Worm (Caenorhabditis elegans) whole organism, young adult: Measurements from ENCODE around the gene ncs-3.
A peak's percentile ranks its signal among the peaks of the same experiment; 100 is the strongest.

Source experiments
- C17E4.6 ChIP-seq: fragments of 200-800 bp; sonication (Bioruptor generic); IDR thresholded peaks from 2 replicates; pipeline ENCODE4 v1.3.6; 2022; ENCODE audit warnings: missing genetic modification reagents, missing genetic modification characterization, missing compliant biosample characterization
- F49E8.2 ChIP-seq: sonication (generic microtip); optimal IDR thresholded peaks from 3 replicates; lab custom pipeline; 2017; ENCODE audit warnings: missing genetic modification characterization, mild to moderate bottlenecking, missing compliant biosample characterization, antibody characterized with exemption, moderate library complexity; ENCODE audit not compliant: insufficient read depth
- T07F8.4 ChIP-seq: sonication (generic microtip); optimal IDR thresholded peaks from 2 replicates; lab custom pipeline; 2016; ENCODE audit warnings: mild to moderate bottlenecking, missing genetic modification characterization, moderate library complexity, missing compliant biosample characterization
- T26A5.8 ChIP-seq: sonication (generic microtip); optimal IDR thresholded peaks from 2 replicates; lab custom pipeline; 2016; ENCODE audit warnings: missing genetic modification characterization, missing compliant biosample characterization
- Y53F4B.3 ChIP-seq: fragments of 200-800 bp; sonication (Bioruptor generic); IDR thresholded peaks from 2 replicates; pipeline ENCODE4 v1.3.6; 2022; ENCODE audit warnings: missing genetic modification reagents, missing genetic modification characterization, missing compliant biosample characterization
- aptf-2 ChIP-seq: fragments of 200-800 bp; sonication (Bioruptor generic); conservative IDR thresholded peaks from 2 replicates; pipeline ENCODE4 v1.3.6; 2022; ENCODE audit warnings: missing genetic modification reagents, missing genetic modification characterization, missing compliant biosample characterization
- ccch-3 ChIP-seq: fragments of 200-800 bp; sonication (Bioruptor generic); optimal IDR thresholded peaks from 2 replicates; lab custom pipeline; 2018; ENCODE audit warnings: mild to moderate bottlenecking, missing genetic modification characterization, missing compliant biosample characterization
- cebp-1 ChIP-seq, 2 experiments: fragments of 200-800 bp in 1 of 2; sonication (Bioruptor generic) in 1 of 2; sonication (generic microtip) in 1 of 2; IDR thresholded peaks in 1 of 2; optimal IDR thresholded peaks in 1 of 2; 2 replicates each; pipeline versions ENCODE4 v1.3.6 to Lab custom; 2017 to 2022; ENCODE audit warnings: missing compliant biosample characterization in 2 of 2, missing genetic modification characterization in 2 of 2, mild to moderate bottlenecking in 1 of 2, missing genetic modification reagents in 1 of 2, moderate library complexity in 1 of 2
- cebp-2 ChIP-seq: fragments of 200-800 bp; sonication (Bioruptor generic); IDR thresholded peaks from 2 replicates; pipeline ENCODE4 v1.3.6; 2022; ENCODE audit warnings: missing genetic modification characterization, missing compliant biosample characterization
- ceh-40 ChIP-seq: fragments of 200-800 bp; sonication (Bioruptor generic); IDR thresholded peaks from 2 replicates; pipeline ENCODE4 v1.3.6; 2022; ENCODE audit warnings: missing genetic modification characterization, missing compliant biosample characterization
- ceh-58 ChIP-seq: fragments of 200-800 bp; sonication (Bioruptor generic); IDR thresholded peaks from 2 replicates; pipeline ENCODE4 v1.3.6; 2022; ENCODE audit warnings: missing genetic modification characterization, missing compliant biosample characterization
- ceh-91 ChIP-seq: fragments of 200-800 bp; sonication (Bioruptor generic); IDR thresholded peaks from 2 replicates; pipeline ENCODE4 v1.3.6; 2022; ENCODE audit warnings: missing genetic modification reagents, missing genetic modification characterization, missing compliant biosample characterization
- efl-1 ChIP-seq: fragments of 150-350 bp; optimal IDR thresholded peaks from 2 replicates; lab custom pipeline; 2014; ENCODE audit warnings: missing biosample characterization, missing genetic modification reagents, missing genetic modification characterization
- egl-18 ChIP-seq: fragments of 200-800 bp; sonication (Bioruptor generic); IDR thresholded peaks from 2 replicates; pipeline ENCODE4 v1.3.6; 2022; ENCODE audit warnings: missing genetic modification reagents, missing genetic modification characterization, missing compliant biosample characterization
- egrh-3 ChIP-seq: fragments of 200-800 bp; sonication (Bioruptor generic); IDR thresholded peaks from 2 replicates; pipeline ENCODE4 v1.3.6; 2022; ENCODE audit warnings: missing genetic modification reagents, missing genetic modification characterization, missing compliant biosample characterization
- ets-4 ChIP-seq: fragments of 200-800 bp; sonication (Bioruptor generic); optimal IDR thresholded peaks from 2 replicates; lab custom pipeline; 2018; ENCODE audit warnings: mild to moderate bottlenecking, missing genetic modification characterization, missing compliant biosample characterization
- fkh-3 ChIP-seq: sonication (generic microtip); optimal IDR thresholded peaks from 2 replicates; lab custom pipeline; 2016; ENCODE audit warnings: mild to moderate bottlenecking, missing genetic modification characterization, missing compliant biosample characterization
- gei-17 ChIP-seq: fragments of 200-800 bp; sonication (Bioruptor generic); optimal IDR thresholded peaks from 2 replicates; lab custom pipeline; 2018; ENCODE audit warnings: mild to moderate bottlenecking, missing genetic modification characterization, missing compliant biosample characterization
- hlh-12 ChIP-seq: sonication (generic microtip); optimal IDR thresholded peaks from 2 replicates; lab custom pipeline; 2016; ENCODE audit warnings: missing genetic modification characterization, missing compliant biosample characterization
- hmg-1.2 ChIP-seq: fragments of 200-800 bp; sonication (Bioruptor generic); IDR thresholded peaks from 2 replicates; pipeline ENCODE4 v1.3.6; 2022; ENCODE audit warnings: missing genetic modification reagents, missing genetic modification characterization, missing compliant biosample characterization
- hrde-1 ChIP-seq: sonication (generic microtip); optimal IDR thresholded peaks from 2 replicates; lab custom pipeline; 2016; ENCODE audit warnings: missing genetic modification characterization, mild to moderate bottlenecking, missing compliant biosample characterization, moderate library complexity, missing genotype, missing genetic modification reagents, borderline replicate concordance
- lin-35 ChIP-seq, 3 experiments: fragments of 150-350 bp in 2 of 3; sonication (generic microtip) in 1 of 3; optimal IDR thresholded peaks; 2 replicates each; lab custom pipeline; 2014 to 2018; ENCODE audit warnings: missing biosample characterization in 3 of 3, missing genetic modification characterization in 3 of 3, missing genetic modification reagents in 3 of 3
- lin-40 ChIP-seq: sonication (generic microtip); optimal IDR thresholded peaks from 2 replicates; lab custom pipeline; 2016; ENCODE audit warnings: missing genetic modification characterization, mild to moderate bottlenecking, missing compliant biosample characterization, missing genotype, missing genetic modification reagents
- madf-10 ChIP-seq: sonication (generic microtip); optimal IDR thresholded peaks from 2 replicates; lab custom pipeline; 2016; ENCODE audit warnings: mild to moderate bottlenecking, missing genetic modification characterization, missing compliant biosample characterization
- madf-8 ChIP-seq: fragments of 200-800 bp; sonication (Bioruptor generic); conservative IDR thresholded peaks from 2 replicates; pipeline ENCODE4 v1.3.6; 2022; ENCODE audit warnings: missing genetic modification reagents, missing genetic modification characterization, missing compliant biosample characterization
- mxl-1 ChIP-seq: sonication (generic microtip); optimal IDR thresholded peaks from 2 replicates; lab custom pipeline; 2016; ENCODE audit warnings: missing genetic modification characterization, missing compliant biosample characterization
- nhr-179 ChIP-seq: sonication (generic microtip); optimal IDR thresholded peaks from 2 replicates; lab custom pipeline; 2016; ENCODE audit warnings: mild to moderate bottlenecking, missing genetic modification characterization, missing compliant biosample characterization
- nhr-80 ChIP-seq: sonication (generic microtip); optimal IDR thresholded peaks from 2 replicates; lab custom pipeline; 2016; ENCODE audit warnings: missing genetic modification characterization, missing compliant biosample characterization
- nhr-90 ChIP-seq: sonication (generic microtip); optimal IDR thresholded peaks from 2 replicates; lab custom pipeline; 2016; ENCODE audit warnings: missing genotype, mild to moderate bottlenecking, missing genetic modification characterization, missing compliant biosample characterization
- rec-8 ChIP-seq, 2 experiments: sonication (generic microtip); optimal IDR thresholded peaks; 2 replicates each; lab custom pipeline; 2016; ENCODE audit warnings: mild to moderate bottlenecking in 2 of 2, missing genetic modification characterization in 2 of 2, missing genetic modification reagents in 2 of 2, missing genotype in 2 of 2, missing biosample characterization in 1 of 2, missing compliant biosample characterization in 1 of 2, moderate library complexity in 1 of 2
- unc-130 ChIP-seq: sonication (generic microtip); optimal IDR thresholded peaks from 2 replicates; lab custom pipeline; 2016; ENCODE audit warnings: missing genetic modification reagents, missing genetic modification characterization, missing compliant biosample characterization
- unc-62 ChIP-seq: fragments of 150-350 bp; optimal IDR thresholded peaks from 2 replicates; lab custom pipeline; 2014; ENCODE audit warnings: missing biosample characterization, missing genetic modification reagents, missing genetic modification characterization
- xnd-1 ChIP-seq: sonication (generic microtip); optimal IDR thresholded peaks from 2 replicates; lab custom pipeline; 2016; ENCODE audit warnings: missing genotype, missing genetic modification reagents, missing genetic modification characterization, missing compliant biosample characterization
- ztf-26 ChIP-seq: sonication (generic microtip); optimal IDR thresholded peaks from 2 replicates; lab custom pipeline; 2017; ENCODE audit warnings: missing genetic modification characterization, missing compliant biosample characterization
- ztf-3 ChIP-seq: fragments of 200-800 bp; sonication (Bioruptor generic); optimal IDR thresholded peaks from 2 replicates; lab custom pipeline; 2018; ENCODE audit warnings: mild to moderate bottlenecking, missing genetic modification characterization, missing compliant biosample characterization

Gene ncs-3

ce11 chrX:1038347-1038746 is 15.5 kb upstream of the ncs-3 start, which contains the start of gene F55A4.7:
Gene F55A4.7 (minus strand): TSS chrX:1038447.
- no peak for TF ChIP-seq hrde-1
- TF ChIP-seq mxl-1 (tag; lab: Kevin White, UChicago), result no peak
- TF ChIP-seq efl-1 (GFP tag; lab: Kevin White, UChicago), result no peak
- TF ChIP-seq madf-8 (GFP tag; lab: Robert Waterston, UW), result no peak
- TF ChIP-seq rec-8 (tag; optimal IDR thresholded peaks at IDR 0.05; lab: Kevin White, UChicago), result no peak
- no peak for TF ChIP-seq C17E4.6 (GFP tag; lab: Robert Waterston, UW)
- TF ChIP-seq T07F8.4, result no peak
- TF ChIP-seq nhr-90 (tag; lab: Kevin White, UChicago), result no peak
- TF ChIP-seq nhr-179 (tag; lab: Kevin White, UChicago), result no peak
- no peak for TF ChIP-seq hlh-12 (tag; lab: Kevin White, UChicago)
- TF ChIP-seq lin-35 (GFP tag; optimal IDR thresholded peaks at IDR 0.05; lab: Kevin White, UChicago), result no peak
- no peak for TF ChIP-seq madf-10 (tag; lab: Kevin White, UChicago)
- TF ChIP-seq ceh-58 (GFP tag; lab: Robert Waterston, UW), result no peak
- no peak for TF ChIP-seq xnd-1 (tag; lab: Kevin White, UChicago)
- TF ChIP-seq F49E8.2 (tag; lab: Kevin White, UChicago), result no peak
- no peak for TF ChIP-seq ets-4 (GFP tag; lab: Kevin White, UChicago)
- TF ChIP-seq Y53F4B.3 (GFP tag; lab: Robert Waterston, UW), result no peak
- no peak for TF ChIP-seq T26A5.8 (tag; lab: Kevin White, UChicago)
- TF ChIP-seq ccch-3 (GFP tag; lab: Kevin White, UChicago), result no peak
- TF ChIP-seq unc-62, result no peak

DNA sequence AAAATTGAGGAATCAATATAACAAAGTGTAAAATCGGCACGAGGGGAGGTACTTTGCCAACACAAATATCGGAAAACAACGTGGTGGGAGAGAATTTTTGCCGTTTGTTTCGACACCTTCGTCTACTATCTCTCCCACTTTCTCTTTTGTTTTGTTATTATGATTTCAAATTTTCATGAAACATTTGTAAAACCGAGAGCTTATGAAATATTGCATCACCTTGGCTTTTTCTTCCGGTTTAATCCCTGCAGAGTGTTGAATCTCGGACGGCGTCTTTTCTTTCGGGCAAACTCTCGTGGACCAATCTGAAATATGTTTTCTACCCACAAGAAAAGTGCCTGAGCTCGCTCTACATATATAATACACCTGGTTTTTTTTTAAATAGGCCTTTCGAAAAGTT is 9.6 kb upstream of the ncs-3 start:
- TF ChIP-seq cebp-1 (GFP tag; IDR thresholded peaks at IDR 0.05; lab: Robert Waterston, UW) (0 out of 2 replicates have a peak, but pooled peaks have one; percentile 51), cebp-1 (tag; optimal IDR thresholded peaks at IDR 0.05; lab: Kevin White, UChicago) (peak; percentile 73), ztf-26 (no peak)

ce11 chrX:1046156-1046831 is 7.6 kb upstream of the ncs-3 start, which contains the start of gene vpat-1:
Gene vpat-1 (minus strand): TSS chrX:1046206.
- TF ChIP-seq gei-17 (GFP tag; lab: Kevin White, UChicago) (no peak), nhr-80 (peak; percentile 68), aptf-2 (no peak), F49E8.2 (tag; lab: Kevin White, UChicago) (no peak), ceh-40 (no peak), egl-18 (GFP tag; lab: Robert Waterston, UW) (no peak), ztf-3 (GFP tag; lab: Kevin White, UChicago) (no peak)

DNA sequence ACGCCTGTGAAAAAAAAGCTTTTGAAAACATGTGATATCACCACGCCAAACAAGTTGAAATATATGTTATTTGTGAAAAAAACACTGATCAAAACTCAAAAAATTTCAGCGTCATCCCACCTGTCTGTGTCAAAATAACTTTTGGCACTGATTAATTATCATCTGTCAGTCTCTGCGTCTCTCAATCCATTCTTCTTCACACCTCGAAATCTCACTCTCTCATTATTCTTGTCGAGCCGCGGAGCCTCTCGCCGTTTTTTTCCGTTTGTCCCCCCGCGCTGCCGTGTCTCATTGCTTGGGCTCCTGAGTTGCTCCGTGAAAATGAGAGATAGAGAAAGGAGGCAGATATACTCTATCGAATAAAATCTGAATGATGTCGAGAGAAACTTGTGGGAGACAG is 2.8 kb upstream of the ncs-3 start:
- no peak for TF ChIP-seq hmg-1.2
- TF ChIP-seq unc-130 (GFP tag; lab: Kevin White, UChicago), result no peak
- no peak for TF ChIP-seq ceh-91 (GFP tag; lab: Robert Waterston, UW)
- TF ChIP-seq ets-4 (GFP tag; lab: Kevin White, UChicago), result no peak
- no peak for TF ChIP-seq fkh-3 (tag; lab: Kevin White, UChicago)
- no peak for TF ChIP-seq lin-40 (tag; lab: Kevin White, UChicago)
- no peak for TF ChIP-seq ccch-3 (GFP tag; lab: Kevin White, UChicago)
- TF ChIP-seq cebp-2, result no peak
- no peak for TF ChIP-seq egrh-3
- TF ChIP-seq madf-8 (GFP tag; lab: Robert Waterston, UW), result no peak
